Fruit fly (Drosophila melanogaster) whole organism, embryonic: ENCODE data around the gene Men.

Source experiments
- Aef1 ChIP-seq: fragments of 200-800 bp; sonication (Bioruptor generic); IDR thresholded peaks from 3 replicates; pipeline ENCODE4 v1.3.6; 2022; ENCODE audit warnings: missing biosample characterization, missing genetic modification characterization
- BEAF-32 ChIP-seq: fragments of 200-800 bp; sonication (Bioruptor generic); optimal IDR thresholded peaks from 3 replicates; lab custom pipeline; 2017; ENCODE audit warnings: missing biosample characterization, missing genetic modification characterization, mild to moderate bottlenecking, moderate library complexity, missing genetic modification reagents
- CG10147 ChIP-seq: fragments of 200-800 bp; sonication (Bioruptor generic); optimal IDR thresholded peaks from 2 replicates; lab custom pipeline; 2019; ENCODE audit warnings: missing biosample characterization, mild to moderate bottlenecking, missing genetic modification characterization, moderate library complexity
- CG12299 ChIP-seq: fragments of 200-800 bp; sonication (Bioruptor generic); optimal IDR thresholded peaks from 2 replicates; lab custom pipeline; 2018; ENCODE audit warnings: missing biosample characterization, mild to moderate bottlenecking, missing genetic modification characterization
- CG12769 ChIP-seq: fragments of 200-800 bp; sonication (Bioruptor generic); optimal IDR thresholded peaks from 2 replicates; lab custom pipeline; 2019; ENCODE audit warnings: missing biosample characterization, mild to moderate bottlenecking, missing genetic modification characterization, moderate library complexity
- CG13296 ChIP-seq: fragments of 200-800 bp; sonication (Bioruptor generic); optimal IDR thresholded peaks from 3 replicates; lab custom pipeline; 2018; ENCODE audit warnings: missing biosample characterization, mild to moderate bottlenecking, missing genetic modification characterization
- CG17361 ChIP-seq: fragments of 200-800 bp; sonication (Bioruptor generic); IDR thresholded peaks from 3 replicates; pipeline ENCODE4 v1.3.6; 2022; ENCODE audit warnings: missing biosample characterization, missing genetic modification characterization
- CG17829 ChIP-seq: fragments of 200-800 bp; optimal IDR thresholded peaks from 2 replicates; lab custom pipeline; 2019; ENCODE audit warnings: missing biosample characterization, mild to moderate bottlenecking, missing genetic modification characterization, moderate library complexity
- CG1792 ChIP-seq: fragments of 200-800 bp; sonication (Bioruptor generic); optimal IDR thresholded peaks from 2 replicates; lab custom pipeline; 2016; ENCODE audit warnings: missing biosample characterization, missing genetic modification characterization
- CG18619 ChIP-seq: fragments of 200-800 bp; sonication (Bioruptor generic); optimal IDR thresholded peaks from 3 replicates; lab custom pipeline; 2017; ENCODE audit warnings: missing biosample characterization, mild to moderate bottlenecking, missing genetic modification characterization
- CG2116 ChIP-seq: fragments of 200-800 bp; sonication (Bioruptor generic); optimal IDR thresholded peaks from 3 replicates; lab custom pipeline; 2018; ENCODE audit warnings: missing biosample characterization, mild to moderate bottlenecking, missing genetic modification characterization
- CG3281 ChIP-seq: fragments of 200-800 bp; sonication (Bioruptor generic); optimal IDR thresholded peaks from 3 replicates; lab custom pipeline; 2017; ENCODE audit warnings: missing biosample characterization, mild to moderate bottlenecking, missing genetic modification characterization
- CG34376 ChIP-seq: fragments of 200-800 bp; sonication (Bioruptor generic); optimal IDR thresholded peaks from 2 replicates; lab custom pipeline; 2018; ENCODE audit warnings: missing biosample characterization, mild to moderate bottlenecking, missing genetic modification characterization
- CG42726 ChIP-seq: fragments of 200-800 bp; sonication (Bioruptor generic); IDR thresholded peaks from 2 replicates; pipeline ENCODE4 v1.3.6; 2022; ENCODE audit warnings: missing biosample characterization, missing genetic modification characterization; ENCODE audit not compliant: partially characterized antibody
- CG4617 ChIP-seq: fragments of 200-800 bp; sonication (Bioruptor generic); optimal IDR thresholded peaks from 3 replicates; lab custom pipeline; 2016; ENCODE audit warnings: missing biosample characterization, missing genetic modification characterization, borderline replicate concordance
- CG4730 ChIP-seq: fragments of 200-800 bp; sonication (Bioruptor generic); IDR thresholded peaks from 2 replicates; pipeline ENCODE4 v1.3.6; 2022; ENCODE audit warnings: missing biosample characterization, missing genetic modification characterization
- CG4820 ChIP-seq: fragments of 200-800 bp; sonication (Bioruptor generic); optimal IDR thresholded peaks from 3 replicates; lab custom pipeline; 2016; ENCODE audit warnings: missing biosample characterization, missing genetic modification characterization
- CG4854 ChIP-seq: fragments of 200-800 bp; sonication (Bioruptor generic); optimal IDR thresholded peaks from 2 replicates; lab custom pipeline; 2016; ENCODE audit warnings: missing biosample characterization, missing genetic modification characterization, inconsistent platforms
- CG6254 ChIP-seq: fragments of 200-800 bp; sonication (Bioruptor generic); optimal IDR thresholded peaks from 3 replicates; lab custom pipeline; 2017; ENCODE audit warnings: mild to moderate bottlenecking, missing biosample characterization, missing genetic modification reagents, missing genetic modification characterization
- CG6813 ChIP-seq: fragments of 200-800 bp; sonication (Bioruptor generic); optimal IDR thresholded peaks from 2 replicates; lab custom pipeline; 2017; ENCODE audit warnings: missing biosample characterization, missing genetic modification characterization, mild to moderate bottlenecking, moderate library complexity, missing genetic modification reagents
- CG8290 ChIP-seq, 3 experiments: fragments of 200-800 bp; sonication (Bioruptor generic); optimal IDR thresholded peaks; 2 replicates each; lab custom pipeline; 2016 to 2019; ENCODE audit warnings: missing biosample characterization in 3 of 3, missing genetic modification characterization in 3 of 3, mild to moderate bottlenecking in 2 of 3, moderate library complexity in 1 of 3
- CG8924 ChIP-seq: fragments of 200-800 bp; optimal IDR thresholded peaks from 3 replicates; lab custom pipeline; 2019; ENCODE audit warnings: missing biosample characterization, mild to moderate bottlenecking, missing genetic modification characterization, moderate library complexity
- CG9727 ChIP-seq: fragments of 200-800 bp; sonication (Bioruptor generic); optimal IDR thresholded peaks from 3 replicates; lab custom pipeline; 2017; ENCODE audit warnings: missing biosample characterization, mild to moderate bottlenecking, missing genetic modification characterization
- Camta ChIP-seq: fragments of 200-800 bp; sonication (Bioruptor generic); optimal IDR thresholded peaks from 2 replicates; lab custom pipeline; 2016; ENCODE audit warnings: missing biosample characterization, missing genetic modification characterization
- D19A ChIP-seq: fragments of 200-800 bp; optimal IDR thresholded peaks from 3 replicates; lab custom pipeline; 2019; ENCODE audit warnings: missing biosample characterization, mild to moderate bottlenecking, missing genetic modification characterization, moderate library complexity
- Fer3 ChIP-seq: fragments of 200-800 bp; sonication (Bioruptor generic); optimal IDR thresholded peaks from 2 replicates; lab custom pipeline; 2018; ENCODE audit warnings: missing biosample characterization, mild to moderate bottlenecking, missing genetic modification characterization, moderate library complexity
- H2.0 ChIP-seq: fragments of 200-800 bp; sonication (Bioruptor generic); IDR thresholded peaks from 2 replicates; pipeline ENCODE4 v1.3.6; 2022; ENCODE audit warnings: missing biosample characterization, missing genetic modification characterization
- Hand ChIP-seq: fragments of 200-800 bp; sonication (Bioruptor generic); optimal IDR thresholded peaks from 2 replicates; lab custom pipeline; 2017; ENCODE audit warnings: mild to moderate bottlenecking, missing biosample characterization, missing genetic modification reagents, missing genetic modification characterization
- Med ChIP-seq: fragments of 200-800 bp; sonication (Bioruptor generic); peaks from one replicate; lab custom pipeline; 2016; ENCODE audit warnings: missing biosample characterization, missing genetic modification characterization, mild to moderate bottlenecking, inconsistent platforms, moderate library complexity
- PHDP ChIP-seq: fragments of 200-800 bp; sonication (Bioruptor generic); optimal IDR thresholded peaks from 3 replicates; lab custom pipeline; 2018; ENCODE audit warnings: missing biosample characterization, mild to moderate bottlenecking, missing genetic modification characterization, moderate library complexity
- Pdp1 ChIP-seq, 2 experiments: fragments of 200-800 bp; sonication (Bioruptor generic); optimal IDR thresholded peaks; 3 replicates each; lab custom pipeline; 2016; ENCODE audit warnings: missing biosample characterization in 2 of 2, missing genetic modification characterization in 2 of 2, mild to moderate bottlenecking in 1 of 2, moderate library complexity in 1 of 2
- Sox102F ChIP-seq: fragments of 200-800 bp; sonication (Bioruptor generic); optimal IDR thresholded peaks from 2 replicates; lab custom pipeline; 2018; ENCODE audit warnings: missing biosample characterization, mild to moderate bottlenecking, missing genetic modification characterization, moderate library complexity
- Trl ChIP-seq, 3 experiments: fragments of >200 bp in 2 of 3; fragments of 200-800 bp in 1 of 3; sonication (Bioruptor generic) in 1 of 3; optimal IDR thresholded peaks; 2 replicates in 1 of 3; 3 replicates in 2 of 3; lab custom pipeline; 2016 to 2017; ENCODE audit warnings: missing biosample characterization in 1 of 3, missing genetic modification characterization in 1 of 3
- cwo ChIP-seq: fragments of 200-800 bp; sonication (Bioruptor generic); optimal IDR thresholded peaks from 3 replicates; lab custom pipeline; 2017; ENCODE audit warnings: missing biosample characterization, missing genetic modification characterization, mild to moderate bottlenecking, moderate library complexity, missing genetic modification reagents
- dysf ChIP-seq: fragments of 200-800 bp; sonication (Bioruptor generic); IDR thresholded peaks from 3 replicates; pipeline ENCODE4 v1.3.6; 2022; ENCODE audit warnings: missing biosample characterization, missing genetic modification characterization
- gcm ChIP-seq: fragments of 200-800 bp; sonication (Bioruptor generic); optimal IDR thresholded peaks from 2 replicates; lab custom pipeline; 2019; ENCODE audit warnings: missing biosample characterization, mild to moderate bottlenecking, missing genetic modification characterization, moderate library complexity
- gro ChIP-seq: fragments of 200-800 bp; sonication (Bioruptor generic); optimal IDR thresholded peaks from 2 replicates; lab custom pipeline; 2016; ENCODE audit warnings: missing biosample characterization, missing genetic modification characterization
- ham ChIP-seq: fragments of 200-800 bp; sonication (Bioruptor generic); IDR thresholded peaks from 2 replicates; pipeline ENCODE4 v1.3.6; 2022; ENCODE audit warnings: missing biosample characterization, missing genetic modification characterization
- lov ChIP-seq, 2 experiments: fragments of 200-800 bp in 1 of 2; fragments of >200 bp in 1 of 2; sonication (Bioruptor generic) in 1 of 2; IDR thresholded peaks in 1 of 2; optimal IDR thresholded peaks in 1 of 2; 2 replicates in 1 of 2; 3 replicates in 1 of 2; pipeline versions ENCODE4 v1.3.6 to Lab custom; 2017 to 2022; ENCODE audit warnings: missing biosample characterization in 1 of 2, missing genetic modification characterization in 1 of 2
- maf-S ChIP-seq: fragments of 200-800 bp; sonication (Bioruptor generic); optimal IDR thresholded peaks from 2 replicates; lab custom pipeline; 2016; ENCODE audit warnings: missing biosample characterization, missing genetic modification characterization
- pfk ChIP-seq: fragments of 200-800 bp; sonication (Bioruptor generic); optimal IDR thresholded peaks from 2 replicates; lab custom pipeline; 2018; ENCODE audit warnings: missing biosample characterization, mild to moderate bottlenecking, missing genetic modification characterization, moderate library complexity
- pita ChIP-seq: fragments of 200-800 bp; sonication (Bioruptor generic); optimal IDR thresholded peaks from 2 replicates; lab custom pipeline; 2017; ENCODE audit warnings: missing biosample characterization, mild to moderate bottlenecking, missing genetic modification characterization
- ranshi ChIP-seq: fragments of 200-800 bp; sonication (Bioruptor generic); IDR thresholded peaks from 2 replicates; pipeline ENCODE4 v1.3.6; 2022; ENCODE audit warnings: missing biosample characterization, missing genetic modification characterization
- sd ChIP-seq: fragments of 200-800 bp; sonication (Bioruptor generic); optimal IDR thresholded peaks from 3 replicates; lab custom pipeline; 2018; ENCODE audit warnings: missing biosample characterization, mild to moderate bottlenecking, missing genetic modification characterization, moderate library complexity
- stc ChIP-seq: fragments of 200-800 bp; sonication (Bioruptor generic); IDR thresholded peaks from 2 replicates; pipeline ENCODE4 v1.3.6; 2022; ENCODE audit warnings: missing biosample characterization, missing genetic modification characterization
- tio ChIP-seq: fragments of 200-800 bp; sonication (Bioruptor generic); optimal IDR thresholded peaks from 2 replicates; lab custom pipeline; 2017; ENCODE audit warnings: missing biosample characterization, missing genetic modification characterization, inconsistent platforms

Gene Men

DNA sequence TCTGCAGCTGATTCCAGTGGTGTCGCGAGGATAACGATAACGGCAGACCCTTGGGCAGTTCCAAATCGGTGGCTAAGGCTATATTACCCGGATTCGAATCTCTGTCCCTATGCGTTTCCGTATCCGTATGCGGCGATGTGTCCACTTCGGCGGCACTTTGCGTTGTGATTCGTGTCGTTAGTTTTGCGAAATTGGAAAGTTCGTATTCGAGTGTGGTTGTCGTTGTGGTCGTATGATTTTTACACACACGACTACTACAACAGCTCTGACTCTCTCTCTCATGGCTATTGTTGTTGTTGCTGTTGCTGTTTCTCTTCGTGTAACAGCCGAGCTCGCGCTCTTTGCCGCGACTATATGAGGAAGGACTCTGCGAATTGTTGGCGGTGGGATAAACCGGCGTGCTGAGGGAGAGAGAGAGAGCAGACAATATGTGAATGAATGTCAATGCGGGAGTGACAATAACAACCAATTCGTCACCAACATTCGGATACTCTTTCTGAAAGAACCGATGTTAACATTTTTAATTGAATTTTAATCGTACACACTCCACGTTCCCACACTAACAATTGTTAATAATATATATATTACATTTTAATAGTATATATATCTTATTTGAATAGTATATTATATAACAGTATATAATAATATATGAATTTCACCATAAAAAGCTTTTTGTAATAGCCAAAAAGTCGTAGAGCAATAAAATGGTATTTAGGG, 2.5 kb downstream of the Men start (continued):
- TF ChIP-seq Sox102F (GFP tag; lab: Kevin White, UChicago) (peak; percentile 43), CG34376 (GFP tag; lab: Kevin White, UChicago) (peak; percentile 68), H2.0 (GFP tag; lab: Robert Waterston, UW) (0 out of 2 replicates have a peak, but pooled peaks have one; percentile 9), CG10147 (peak; percentile 51), pita (GFP tag; lab: Kevin White, UChicago) (no peak), CG4820 (GFP tag; lab: Kevin White, UChicago) (peak; percentile 9), CG17361 (GFP tag; lab: Robert Waterston, UW) (peak; percentile 42; the same call in 2 of the 3 replicates), CG3281 (peak; percentile 71), D19A (tag; lab: Kevin White, UChicago) (peak; percentile 98), BEAF-32 (GFP tag; lab: Kevin White, UChicago) (no peak), dysf (GFP tag; lab: Robert Waterston, UW) (peak; percentile 47; the same call in 1 of the 3 replicates), CG1792 (GFP tag; lab: Kevin White, UChicago) (no peak), Aef1 (GFP tag; lab: Robert Waterston, UW) (peak; percentile 17; the same call in 2 of the 3 replicates), CG18619 (GFP tag; lab: Kevin White, UChicago) (peak; percentile 5), CG13296 (GFP tag; lab: Kevin White, UChicago) (peak; percentile 46), maf-S (GFP tag; lab: Kevin White, UChicago) (no peak), CG4617 (GFP tag; lab: Kevin White, UChicago) (no peak), Fer3 (tag; lab: Kevin White, UChicago) (peak; percentile 42), CG12769 (tag; lab: Kevin White, UChicago) (peak; percentile 57), Trl (optimal IDR thresholded peaks at IDR 0.05; lab: Kevin White, UChicago) (peak; percentile 71 to 90), Trl (GFP tag; optimal IDR thresholded peaks at IDR 0.05; lab: Kevin White, UChicago) (no peak), CG4730 (GFP tag; lab: Robert Waterston, UW) (no peak), stc (GFP tag; lab: Robert Waterston, UW) (peak; percentile 30; the same call in 1 of the 2 replicates), CG8290 (GFP tag; optimal IDR thresholded peaks at IDR 0.05; lab: Kevin White, UChicago) (no peak), CG8290 (tag; optimal IDR thresholded peaks at IDR 0.05; lab: Kevin White, UChicago) (peak in 1 of 2 experiments; percentile 33), CG12299 (peak; percentile 5), CG2116 (GFP tag; lab: Kevin White, UChicago) (no peak), gro (GFP tag; lab: Kevin White, UChicago) (peak; percentile 72), cwo (GFP tag; lab: Kevin White, UChicago) (peak; percentile 29), CG6813 (GFP tag; lab: Kevin White, UChicago) (peak; percentile 51), lov (optimal IDR thresholded peaks at IDR 0.05; lab: Kevin White, UChicago) (no peak), lov (GFP tag; IDR thresholded peaks at IDR 0.05; lab: Robert Waterston, UW) (0 out of 3 replicates have a peak, but pooled peaks have one; percentile 17), Camta (GFP tag; lab: Kevin White, UChicago) (no peak), Pdp1 (GFP tag; optimal IDR thresholded peaks at IDR 0.05; lab: Kevin White, UChicago) (peak in 1 of 2 experiments; percentile 18), gcm (GFP tag; lab: Kevin White, UChicago) (peak; percentile 29), CG17829 (peak; percentile 40), ham (GFP tag; lab: Robert Waterston, UW) (no peak), CG9727 (GFP tag; lab: Kevin White, UChicago) (peak; percentile 32), tio (GFP tag; lab: Kevin White, UChicago) (peak; percentile 10), ranshi (no peak), CG8924 (tag; lab: Kevin White, UChicago) (peak; percentile 24), CG42726 (GFP tag; lab: Robert Waterston, UW) (0 out of 2 replicates have a peak, but pooled peaks have one; percentile 29), Hand (GFP tag; lab: Kevin White, UChicago) (no peak), CG4854 (GFP tag; lab: Kevin White, UChicago) (no peak), sd (tag; lab: Kevin White, UChicago) (peak; percentile 38), Med (GFP tag; lab: Kevin White, UChicago) (peak; percentile 73), pfk (GFP tag; lab: Kevin White, UChicago) (no peak), CG6254 (GFP tag; lab: Kevin White, UChicago) (peak; percentile 12), PHDP (peak; percentile 35)
